Worm (Caenorhabditis elegans) whole organism, mixed stage, embryonic: Measurements from ENCODE around the gene C04E12.4.

Experiments used
- mep-1 ChIP-seq: fragments of 150-350 bp; optimal IDR thresholded peaks from 2 replicates; lab custom pipeline; 2017; ENCODE audit warnings: missing biosample characterization, missing genetic modification reagents, missing genetic modification characterization, inconsistent platforms
- nhr-12 ChIP-seq: fragments of 150-350 bp; optimal IDR thresholded peaks from 2 replicates; lab custom pipeline; 2014; ENCODE audit warnings: missing biosample characterization, missing genetic modification characterization
- nhr-28 ChIP-seq: fragments of 150-350 bp; optimal IDR thresholded peaks from 2 replicates; lab custom pipeline; 2014; ENCODE audit warnings: missing biosample characterization, missing genetic modification characterization
- unc-39 ChIP-seq: fragments of 150-350 bp; optimal IDR thresholded peaks from 2 replicates; lab custom pipeline; 2014; ENCODE audit warnings: missing biosample characterization, missing genetic modification characterization
- unc-62 ChIP-seq: fragments of 150-350 bp; optimal IDR thresholded peaks from 2 replicates; lab custom pipeline; 2014; ENCODE audit warnings: missing biosample characterization, missing genetic modification reagents, missing genetic modification characterization
- ztf-11 ChIP-seq: fragments of 150-350 bp; optimal IDR thresholded peaks from 2 replicates; lab custom pipeline; 2014; ENCODE audit warnings: missing biosample characterization, missing genetic modification characterization

- TF ChIP-seq ztf-11 (tag; lab: Kevin White, UChicago), result no peak
- TF ChIP-seq unc-39 (tag; lab: Kevin White, UChicago), result no peak
- no peak for TF ChIP-seq unc-62 (GFP tag; lab: Kevin White, UChicago)
- TF ChIP-seq nhr-28, result no peak
- TF ChIP-seq mep-1 (tag; lab: Kevin White, UChicago), result no peak
- no peak for TF ChIP-seq nhr-12 (tag; lab: Kevin White, UChicago)
These were observed 20.7 kb upstream of the C04E12.4 start, which contains the start of gene C17B7.10 for ce11 chrV:3341906-3342305.
